Fruit fly (Drosophila melanogaster) whole organism, adult: ENCODE results near the gene CG18731.

Experiments
- CG12768 ChIP-seq: fragments of 200-800 bp; sonication (Bioruptor generic); optimal IDR thresholded peaks from 2 replicates; lab custom pipeline; 2017; ENCODE audit warnings: missing biosample characterization, missing genetic modification characterization, mild to moderate bottlenecking, moderate library complexity, missing genetic modification reagents
- CG14711 ChIP-seq: fragments of 200-800 bp; sonication (Bioruptor generic); optimal IDR thresholded peaks from 2 replicates; lab custom pipeline; 2018; ENCODE audit warnings: missing biosample characterization, mild to moderate bottlenecking, missing genetic modification characterization, moderate library complexity
- CG5204 ChIP-seq: fragments of 200-800 bp; sonication (Bioruptor generic); optimal IDR thresholded peaks from 2 replicates; lab custom pipeline; 2016; ENCODE audit warnings: missing biosample characterization, missing genetic modification characterization
- CG7045 ChIP-seq: fragments of 200-800 bp; sonication (Bioruptor generic); optimal IDR thresholded peaks from 2 replicates; lab custom pipeline; 2017; ENCODE audit warnings: missing biosample characterization, mild to moderate bottlenecking, missing genetic modification characterization
- Clk ChIP-seq: fragments of 200-800 bp; sonication (Bioruptor generic); optimal IDR thresholded peaks from 2 replicates; lab custom pipeline; 2017; ENCODE audit warnings: missing biosample characterization, missing genetic modification characterization
- Crg-1 ChIP-seq: fragments of 200-800 bp; sonication (Bioruptor generic); optimal IDR thresholded peaks from 2 replicates; lab custom pipeline; 2016; ENCODE audit warnings: missing biosample characterization, missing genetic modification characterization
- Mnt ChIP-seq: fragments of 200-800 bp; sonication (Bioruptor generic); optimal IDR thresholded peaks from 2 replicates; lab custom pipeline; 2016; ENCODE audit warnings: missing biosample characterization, mild to moderate bottlenecking, missing genetic modification characterization
- bab1 ChIP-seq: fragments of 200-800 bp; sonication (Bioruptor generic); optimal IDR thresholded peaks from 3 replicates; lab custom pipeline; 2019; ENCODE audit warnings: missing biosample characterization, mild to moderate bottlenecking, missing genetic modification characterization, moderate library complexity
- cic ChIP-seq: fragments of 200-800 bp; sonication (Bioruptor generic); optimal IDR thresholded peaks from 2 replicates; lab custom pipeline; 2017; ENCODE audit warnings: missing biosample characterization, mild to moderate bottlenecking, missing genetic modification characterization, moderate library complexity
- cnc ChIP-seq, 2 experiments: fragments of >200 bp; optimal IDR thresholded peaks; 2 replicates each; lab custom pipeline; 2017
- pad ChIP-seq: fragments of 200-800 bp; sonication (Bioruptor generic); optimal IDR thresholded peaks from 3 replicates; lab custom pipeline; 2017; ENCODE audit warnings: missing biosample characterization, missing genetic modification characterization, mild to moderate bottlenecking, moderate library complexity, missing genetic modification reagents
- tj ChIP-seq: fragments of 200-800 bp; sonication (Bioruptor generic); optimal IDR thresholded peaks from 3 replicates; lab custom pipeline; 2017; ENCODE audit warnings: missing biosample characterization, mild to moderate bottlenecking, missing genetic modification characterization, moderate library complexity

DNA sequence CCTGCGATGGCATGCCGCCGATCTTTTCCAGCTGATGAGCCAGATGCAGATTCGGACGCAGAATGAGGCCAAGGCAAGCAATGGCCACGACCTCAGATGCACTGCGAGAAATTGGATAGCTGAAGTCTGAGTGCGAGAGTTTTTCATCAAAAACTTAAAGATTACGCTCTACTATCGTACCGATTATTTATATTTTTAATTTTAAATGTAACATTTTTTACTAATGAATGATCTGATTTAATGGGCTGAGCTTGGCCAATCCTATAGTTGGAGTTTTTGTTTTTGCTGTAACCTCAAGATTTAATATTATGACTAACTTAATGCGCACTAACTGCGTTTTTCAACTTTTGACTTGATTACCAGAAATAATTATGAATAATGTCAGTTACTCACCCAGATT, 37.5 kb downstream of the CG18731 start:
- no peak for TF ChIP-seq Crg-1 (GFP tag; lab: Kevin White, UChicago)
- TF ChIP-seq CG5204 (GFP tag; lab: Kevin White, UChicago), result no peak
- no peak for TF ChIP-seq tj (GFP tag; lab: Kevin White, UChicago)
- TF ChIP-seq cnc (optimal IDR thresholded peaks at IDR 0.05; lab: Kevin White, UChicago), result no peak
- TF ChIP-seq CG14711 (tag; lab: Kevin White, UChicago), result no peak
- TF ChIP-seq pad (GFP tag; lab: Kevin White, UChicago), result no peak
- TF ChIP-seq Mnt, result no peak
- no peak for TF ChIP-seq CG12768 (GFP tag; lab: Kevin White, UChicago)
- no peak for TF ChIP-seq cic
- no peak for TF ChIP-seq Clk (GFP tag; lab: Kevin White, UChicago)
- no peak for TF ChIP-seq bab1 (GFP tag; lab: Kevin White, UChicago)
- TF ChIP-seq CG7045 (GFP tag; lab: Kevin White, UChicago), result no peak
